Worm (Caenorhabditis elegans): ENCODE data around the gene C55C3.8.

Gene C55C3.8

DNA sequence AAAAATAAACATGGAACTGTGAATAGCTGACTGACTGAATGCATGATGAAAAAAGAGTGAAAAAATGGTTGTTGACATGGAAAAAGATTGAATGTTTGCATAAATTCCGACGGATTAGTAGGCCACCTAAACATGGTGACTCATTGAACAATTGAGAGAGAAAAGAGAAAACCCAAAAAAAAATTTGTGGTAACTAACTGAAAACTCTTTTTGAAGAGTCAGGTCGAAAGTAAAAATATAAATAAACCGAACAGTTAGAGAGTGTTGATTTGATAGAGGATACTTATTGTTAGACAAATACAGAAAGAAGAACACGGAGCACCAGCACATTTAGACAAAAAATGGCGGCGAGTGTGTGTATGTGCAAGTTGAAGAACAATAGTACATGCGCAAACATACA is 19.5 kb upstream of the C55C3.8 start:
- TF ChIP-seq tbx-11 (GFP tag; IDR thresholded peaks at IDR 0.05), result no peak
- no peak for TF ChIP-seq flt-1 (GFP tag; IDR thresholded peaks at IDR 0.05)
- TF ChIP-seq tra-4 (tag; optimal IDR thresholded peaks at IDR 0.05), result no peak
- no peak for TF ChIP-seq pes-1 (GFP tag; IDR thresholded peaks at IDR 0.05)
- TF ChIP-seq hnd-1 (tag; optimal IDR thresholded peaks at IDR 0.05), result no peak
- no peak for TF ChIP-seq scrt-1 (GFP tag; IDR thresholded peaks at IDR 0.05)
- TF ChIP-seq tbx-37 (GFP tag; conservative IDR thresholded peaks at IDR 0.05), result no peak

DNA sequence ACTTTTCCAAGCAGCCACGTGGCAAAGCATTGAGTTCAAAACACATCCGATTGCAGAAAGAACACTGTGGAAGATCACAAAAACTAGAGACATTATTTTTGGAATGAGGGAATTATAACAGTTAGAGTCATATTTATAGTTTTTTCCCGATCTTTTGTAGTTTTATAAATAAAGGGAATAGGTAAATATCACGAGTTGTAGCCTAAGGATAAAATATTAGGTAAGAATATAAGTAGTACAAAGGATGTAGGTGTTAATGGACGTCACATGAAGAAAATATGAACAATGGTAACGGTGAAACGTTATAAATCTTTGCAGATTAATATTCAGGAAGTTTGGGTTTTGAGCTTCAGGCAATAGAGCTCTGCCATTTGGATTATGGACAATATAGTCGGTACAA is 16.4 kb upstream of the C55C3.8 start, which contains the start of gene srd-5:
Gene srd-5, minus strand, starts transcription at position 101 of the 400 bp plus-strand sequence.
- TF ChIP-seq scrt-1 (GFP tag; IDR thresholded peaks at IDR 0.05) (no peak), aly-1 (tag; optimal IDR thresholded peaks at IDR 0.05) (no peak), tra-4 (tag; optimal IDR thresholded peaks at IDR 0.05) (no peak), hnd-1 (tag; optimal IDR thresholded peaks at IDR 0.05) (no peak), sea-1 (GFP tag; conservative IDR thresholded peaks at IDR 0.05) (no peak), hmbx-1 (tag; optimal IDR thresholded peaks at IDR 0.05) (no peak), flt-1 (GFP tag; IDR thresholded peaks at IDR 0.05) (no peak), ets-7 (tag; optimal IDR thresholded peaks at IDR 0.05) (no peak), ama-1 (optimal IDR thresholded peaks at IDR 0.05) (no peak), B0310.2 (tag; optimal IDR thresholded peaks at IDR 0.05) (no peak), ceh-36 (tag; optimal IDR thresholded peaks at IDR 0.05) (no peak), hmg-4 (GFP tag; optimal IDR thresholded peaks at IDR 0.05) (no peak)

DNA sequence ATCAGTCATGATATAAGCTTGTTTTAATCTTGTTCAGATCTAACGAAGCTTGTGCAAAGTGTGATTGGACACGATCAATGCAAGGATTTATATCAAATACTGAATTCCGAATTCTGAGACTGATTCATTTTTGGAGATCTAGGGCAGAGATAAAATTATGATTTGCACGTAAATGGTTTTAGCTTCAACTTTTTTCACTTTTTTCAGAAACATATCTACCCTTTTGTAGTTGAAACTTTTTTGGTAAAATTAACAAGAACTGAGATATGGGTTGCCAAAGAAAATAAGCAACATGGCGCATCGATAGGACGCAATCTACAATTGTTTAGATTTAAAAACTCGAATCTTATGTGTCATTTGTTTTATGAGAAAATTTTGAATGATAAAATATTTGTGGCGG is 12.8 kb upstream of the C55C3.8 start, which contains the start of gene C55C3.4:
Gene C55C3.4, minus strand, starts transcription at position 101 of the 400 bp plus-strand sequence.
- TF ChIP-seq ama-1 (optimal IDR thresholded peaks at IDR 0.05) (no peak), ceh-13 (GFP tag; optimal IDR thresholded peaks at IDR 0.05) (no peak)

DNA sequence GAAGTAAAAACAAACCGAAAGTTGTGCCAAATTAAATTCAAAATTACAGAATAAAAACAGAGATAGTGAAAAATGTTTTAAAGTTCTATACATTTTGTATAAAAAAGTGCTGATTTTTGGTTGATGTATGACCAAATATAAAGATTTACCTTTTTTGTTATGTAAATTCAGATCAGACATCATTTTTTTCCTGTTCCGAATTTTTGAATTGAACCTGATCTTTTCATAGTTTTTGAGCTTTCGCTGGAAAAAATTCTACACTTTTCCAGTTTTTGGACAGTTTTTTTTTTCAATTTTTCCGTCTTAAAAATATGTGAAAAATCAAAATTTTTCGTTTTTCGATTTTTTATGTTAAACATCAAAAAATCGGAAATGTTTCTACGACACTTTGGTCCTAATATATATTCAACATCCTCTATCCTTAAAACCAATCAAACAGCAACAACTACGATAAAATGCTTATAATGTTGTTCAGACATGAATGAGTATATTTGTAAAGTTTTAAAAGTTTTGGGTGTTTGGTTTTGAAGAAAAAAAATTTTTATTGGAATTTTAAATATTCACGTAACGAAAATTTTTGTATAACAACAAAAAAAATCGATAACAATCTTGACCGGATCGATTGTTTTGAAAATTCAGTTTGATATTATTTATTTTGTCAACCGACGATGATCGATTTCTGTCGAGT is 8.1 kb upstream of the C55C3.8 start, which contains the start of the genes C55C3.7 and C55C3.6:
Gene C55C3.7, minus strand, starts transcription at position 101 of the 688 bp plus-strand sequence.
Gene C55C3.6, plus strand, starts transcription at position 638 of the 688 bp plus-strand sequence.
- TF ChIP-seq ceh-13 (GFP tag; optimal IDR thresholded peaks at IDR 0.05), result no peak
- no peak for TF ChIP-seq aly-1 (tag; optimal IDR thresholded peaks at IDR 0.05)
- TF ChIP-seq F13C5.2 (tag; optimal IDR thresholded peaks at IDR 0.05), result no peak
- TF ChIP-seq hmg-4 (GFP tag; optimal IDR thresholded peaks at IDR 0.05), result no peak
- TF ChIP-seq sea-1 (GFP tag; conservative IDR thresholded peaks at IDR 0.05), result no peak
- TF ChIP-seq scrt-1 (GFP tag; IDR thresholded peaks at IDR 0.05), result no peak
- no peak for TF ChIP-seq tbx-37 (GFP tag; conservative IDR thresholded peaks at IDR 0.05)
- TF ChIP-seq tbx-11 (GFP tag; IDR thresholded peaks at IDR 0.05), result no peak
- no peak for TF ChIP-seq hmbx-1 (tag; optimal IDR thresholded peaks at IDR 0.05)
- TF ChIP-seq flt-1 (GFP tag; IDR thresholded peaks at IDR 0.05), result no peak
- TF ChIP-seq tra-4 (tag; optimal IDR thresholded peaks at IDR 0.05), result no peak
- no peak for TF ChIP-seq B0310.2 (tag; optimal IDR thresholded peaks at IDR 0.05)

DNA sequence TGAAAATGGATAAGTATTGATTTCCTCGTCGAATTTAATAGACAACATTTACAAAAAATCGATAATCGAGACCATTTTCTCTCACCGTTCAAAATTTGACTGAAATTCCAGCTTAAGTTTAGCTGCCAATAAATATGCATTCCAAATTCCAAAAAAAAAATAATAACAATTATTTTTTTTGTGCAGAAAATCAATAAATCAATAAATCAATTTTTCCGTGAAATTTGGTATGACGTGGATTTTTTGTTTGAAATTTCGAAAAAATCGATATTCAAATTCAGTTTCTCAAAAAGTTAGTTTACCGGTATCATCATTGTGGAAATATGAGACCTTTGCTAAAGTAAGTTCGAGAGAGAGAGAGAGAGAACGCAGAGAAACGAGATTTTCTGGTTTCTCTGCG is 5.8 kb upstream of the C55C3.8 start, which contains the start of gene C55C3.3:
Gene C55C3.3, plus strand, starts transcription at position 274 of the 400 bp plus-strand sequence.
- no peak for TF ChIP-seq hmbx-1 (tag; optimal IDR thresholded peaks at IDR 0.05)
- no peak for TF ChIP-seq tbx-11 (GFP tag; IDR thresholded peaks at IDR 0.05)
- no peak for TF ChIP-seq hmg-4 (GFP tag; optimal IDR thresholded peaks at IDR 0.05)
- TF ChIP-seq tbx-37 (GFP tag; conservative IDR thresholded peaks at IDR 0.05), result no peak
- no peak for TF ChIP-seq F13C5.2 (tag; optimal IDR thresholded peaks at IDR 0.05)
- no peak for TF ChIP-seq sea-1 (GFP tag; conservative IDR thresholded peaks at IDR 0.05)
- TF ChIP-seq ets-7 (tag; optimal IDR thresholded peaks at IDR 0.05), result no peak
- TF ChIP-seq B0310.2 (tag; optimal IDR thresholded peaks at IDR 0.05), result no peak
- no peak for TF ChIP-seq ceh-13 (GFP tag; optimal IDR thresholded peaks at IDR 0.05)
- no peak for TF ChIP-seq scrt-1 (GFP tag; IDR thresholded peaks at IDR 0.05)
- TF ChIP-seq ama-1 (optimal IDR thresholded peaks at IDR 0.05), result no peak
- TF ChIP-seq ceh-36 (tag; optimal IDR thresholded peaks at IDR 0.05), result no peak
- no peak for TF ChIP-seq tra-4 (tag; optimal IDR thresholded peaks at IDR 0.05)
- TF ChIP-seq flt-1 (GFP tag; IDR thresholded peaks at IDR 0.05), result no peak
- no peak for TF ChIP-seq aly-1 (tag; optimal IDR thresholded peaks at IDR 0.05)
- no peak for TF ChIP-seq pes-1 (GFP tag; IDR thresholded peaks at IDR 0.05)
- TF ChIP-seq hnd-1 (tag; optimal IDR thresholded peaks at IDR 0.05), result no peak

DNA sequence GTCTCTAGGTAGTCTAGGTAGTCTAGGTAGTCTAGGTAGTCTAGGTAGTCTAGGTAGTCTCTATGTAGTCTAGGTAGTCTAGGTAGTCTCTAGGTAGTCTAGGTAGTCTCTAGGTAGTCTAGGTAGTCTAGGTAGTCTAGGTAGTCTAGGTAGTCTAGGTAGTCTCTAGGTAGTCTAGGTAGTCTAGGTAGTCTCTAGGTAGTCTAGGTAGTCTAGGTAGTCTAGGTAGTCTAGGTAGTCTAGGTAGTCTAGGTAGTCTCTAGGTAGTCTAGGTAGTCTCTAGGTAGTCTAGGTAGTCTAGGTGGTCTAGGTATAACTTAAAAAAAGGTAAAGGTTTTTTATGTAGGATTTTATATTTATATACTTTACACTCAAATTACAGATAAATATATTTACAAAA is 359 bp downstream of the C55C3.8 start:
- TF ChIP-seq tbx-37 (GFP tag; conservative IDR thresholded peaks at IDR 0.05), result peak; percentile 48; the same call in 1 of the 2 replicates
- TF ChIP-seq flt-1 (GFP tag; IDR thresholded peaks at IDR 0.05), result peak; percentile 49; the same call in 1 of the 2 replicates

DNA sequence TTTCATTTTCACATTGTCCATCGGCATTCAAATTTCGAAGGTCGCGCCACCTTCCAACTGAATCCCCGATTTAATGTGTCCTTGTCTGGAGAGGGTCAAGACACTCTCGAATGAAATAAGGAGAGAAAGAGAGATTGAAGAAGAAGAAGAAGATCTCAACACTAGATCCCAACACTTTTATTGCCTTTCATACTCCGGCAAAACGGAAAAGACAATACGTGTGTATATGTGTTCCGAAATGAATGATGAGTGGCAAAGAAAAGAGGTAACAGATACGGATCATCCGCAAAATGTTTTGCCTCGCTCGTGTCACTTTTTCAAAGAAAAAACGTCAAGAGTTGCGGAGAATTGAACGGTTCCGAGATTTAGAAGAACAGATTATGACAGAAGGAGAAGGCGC is 9.5 kb downstream of the C55C3.8 start:
- no peak for TF ChIP-seq sea-1 (GFP tag; conservative IDR thresholded peaks at IDR 0.05)
- TF ChIP-seq hmbx-1 (tag; optimal IDR thresholded peaks at IDR 0.05), result no peak
- no peak for TF ChIP-seq ceh-36 (tag; optimal IDR thresholded peaks at IDR 0.05)
- TF ChIP-seq tra-4 (tag; optimal IDR thresholded peaks at IDR 0.05), result no peak
- no peak for TF ChIP-seq aly-1 (tag; optimal IDR thresholded peaks at IDR 0.05)
- no peak for TF ChIP-seq tbx-11 (GFP tag; IDR thresholded peaks at IDR 0.05)
- TF ChIP-seq ets-7 (tag; optimal IDR thresholded peaks at IDR 0.05), result no peak
- no peak for TF ChIP-seq ceh-13 (GFP tag; optimal IDR thresholded peaks at IDR 0.05)
- no peak for TF ChIP-seq pes-1 (GFP tag; IDR thresholded peaks at IDR 0.05)
- TF ChIP-seq flt-1 (GFP tag; IDR thresholded peaks at IDR 0.05), result no peak
- TF ChIP-seq B0310.2 (tag; optimal IDR thresholded peaks at IDR 0.05), result no peak
- TF ChIP-seq hnd-1 (tag; optimal IDR thresholded peaks at IDR 0.05), result no peak
- no peak for TF ChIP-seq hmg-4 (GFP tag; optimal IDR thresholded peaks at IDR 0.05)
- no peak for TF ChIP-seq scrt-1 (GFP tag; IDR thresholded peaks at IDR 0.05)
- no peak for TF ChIP-seq ama-1 (optimal IDR thresholded peaks at IDR 0.05)
- no peak for TF ChIP-seq tbx-37 (GFP tag; conservative IDR thresholded peaks at IDR 0.05)

DNA sequence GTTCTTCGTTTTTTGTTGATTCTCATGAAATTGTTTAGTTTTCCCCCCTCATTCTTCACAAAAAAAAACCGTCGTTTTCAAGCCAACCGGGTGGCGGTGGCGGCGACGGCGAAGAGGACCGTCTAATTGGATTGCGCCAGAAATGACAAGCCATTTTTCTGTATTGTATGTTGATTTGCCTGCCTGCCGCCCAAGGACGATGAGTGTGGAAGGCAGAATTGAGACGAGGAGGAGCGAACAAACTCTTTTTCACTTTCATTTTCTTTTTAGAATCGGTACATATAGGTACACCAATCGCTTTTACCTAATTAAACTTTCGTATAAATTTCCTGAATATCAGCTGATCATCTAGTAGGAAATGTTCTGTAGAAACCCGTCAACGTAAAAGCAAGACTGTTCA is 10.8 kb downstream of the C55C3.8 start:
- no peak for TF ChIP-seq scrt-1 (GFP tag; IDR thresholded peaks at IDR 0.05)
- TF ChIP-seq pes-1 (GFP tag; IDR thresholded peaks at IDR 0.05), result no peak
- no peak for TF ChIP-seq tbx-11 (GFP tag; IDR thresholded peaks at IDR 0.05)
- TF ChIP-seq tra-4 (tag; optimal IDR thresholded peaks at IDR 0.05), result no peak
- no peak for TF ChIP-seq ama-1 (optimal IDR thresholded peaks at IDR 0.05)
